Fruit fly (Drosophila melanogaster) whole organism, pupa: Measurements from ENCODE around the gene Cen.

Experiments used
- CG10348 ChIP-seq: fragments of 200-800 bp; sonication (Bioruptor generic); IDR thresholded peaks from 2 replicates; pipeline ENCODE4 v1.3.6; 2022; ENCODE audit warnings: missing biosample characterization, missing genetic modification characterization
- CG12605 ChIP-seq: fragments of 200-800 bp; sonication (Bioruptor generic); IDR thresholded peaks from 2 replicates; pipeline ENCODE4 v1.3.6; 2022; ENCODE audit warnings: missing biosample characterization, missing genetic modification characterization
- CG13204 ChIP-seq: fragments of 200-800 bp; sonication (Bioruptor generic); optimal IDR thresholded peaks from 2 replicates; lab custom pipeline; 2018; ENCODE audit warnings: missing biosample characterization, mild to moderate bottlenecking, missing genetic modification characterization, moderate library complexity
- CG14655 ChIP-seq: fragments of 200-800 bp; sonication (Bioruptor generic); optimal IDR thresholded peaks from 3 replicates; lab custom pipeline; 2017; ENCODE audit warnings: mild to moderate bottlenecking, missing biosample characterization, missing genetic modification reagents, missing genetic modification characterization
- CG15710 ChIP-seq: fragments of 200-800 bp; sonication (Bioruptor generic); optimal IDR thresholded peaks from 2 replicates; lab custom pipeline; 2018; ENCODE audit warnings: missing biosample characterization, mild to moderate bottlenecking, missing genetic modification characterization, moderate library complexity
- CG17806 ChIP-seq: fragments of 200-800 bp; sonication (Bioruptor generic); optimal IDR thresholded peaks from 2 replicates; lab custom pipeline; 2018; ENCODE audit warnings: missing biosample characterization, mild to moderate bottlenecking, missing genetic modification characterization, moderate library complexity
- CG32121 ChIP-seq: fragments of 200-800 bp; sonication (Bioruptor generic); IDR thresholded peaks from 2 replicates; pipeline ENCODE4 v1.3.6; 2022; ENCODE audit warnings: missing biosample characterization, missing genetic modification characterization
- CG34367 ChIP-seq: fragments of 200-800 bp; sonication (Bioruptor generic); optimal IDR thresholded peaks from 2 replicates; lab custom pipeline; 2018; ENCODE audit warnings: missing biosample characterization, mild to moderate bottlenecking, missing genetic modification characterization
- CG4496 ChIP-seq: fragments of 200-800 bp; sonication (Bioruptor generic); IDR thresholded peaks from 3 replicates; pipeline ENCODE4 v1.3.6; 2022; ENCODE audit warnings: missing biosample characterization, missing genetic modification characterization
- CG8159 ChIP-seq: fragments of 200-800 bp; sonication (Bioruptor generic); optimal IDR thresholded peaks from 3 replicates; lab custom pipeline; 2018; ENCODE audit warnings: missing biosample characterization, mild to moderate bottlenecking, missing genetic modification characterization, moderate library complexity
- CG8301 ChIP-seq: fragments of 200-800 bp; sonication (Bioruptor generic); optimal IDR thresholded peaks from 2 replicates; lab custom pipeline; 2018; ENCODE audit warnings: missing biosample characterization, mild to moderate bottlenecking, missing genetic modification characterization
- CG9948 ChIP-seq: fragments of 200-800 bp; sonication (Bioruptor generic); optimal IDR thresholded peaks from 2 replicates; lab custom pipeline; 2018; ENCODE audit warnings: missing biosample characterization, mild to moderate bottlenecking, missing genetic modification characterization, moderate library complexity
- D1 ChIP-seq: fragments of 200-800 bp; sonication (Bioruptor generic); optimal IDR thresholded peaks from 2 replicates; lab custom pipeline; 2018; ENCODE audit warnings: missing biosample characterization, mild to moderate bottlenecking, missing genetic modification characterization, moderate library complexity
- EcR ChIP-seq: fragments of 200-800 bp; sonication (Bioruptor generic); optimal IDR thresholded peaks from 3 replicates; lab custom pipeline; 2019; ENCODE audit warnings: missing biosample characterization, missing genetic modification characterization, mild to moderate bottlenecking, moderate library complexity, missing genetic modification reagents
- Ets98B ChIP-seq: fragments of 200-800 bp; sonication (Bioruptor generic); IDR thresholded peaks from 2 replicates; pipeline ENCODE4 v1.3.6; 2022; ENCODE audit warnings: missing biosample characterization, missing genetic modification characterization
- Pif1A ChIP-seq: fragments of 200-800 bp; sonication (Bioruptor generic); optimal IDR thresholded peaks from 3 replicates; lab custom pipeline; 2016; ENCODE audit warnings: missing biosample characterization, missing genetic modification characterization
- Pif1B ChIP-seq: fragments of 200-800 bp; sonication (Bioruptor generic); optimal IDR thresholded peaks from 3 replicates; lab custom pipeline; 2016; ENCODE audit warnings: missing biosample characterization, missing genetic modification characterization
- Snoo ChIP-seq: fragments of 200-800 bp; sonication (Bioruptor generic); optimal IDR thresholded peaks from 3 replicates; lab custom pipeline; 2017; ENCODE audit warnings: missing biosample characterization, mild to moderate bottlenecking, missing genetic modification characterization, inconsistent platforms
- fd96Ca ChIP-seq: fragments of 200-800 bp; sonication (Bioruptor generic); IDR thresholded peaks from 3 replicates; pipeline ENCODE4 v1.3.6; 2022; ENCODE audit warnings: missing biosample characterization, missing genetic modification characterization
- gl ChIP-seq: fragments of 200-800 bp; sonication (Bioruptor generic); optimal IDR thresholded peaks from 2 replicates; lab custom pipeline; 2018; ENCODE audit warnings: missing biosample characterization, mild to moderate bottlenecking, missing genetic modification characterization
- rn ChIP-seq: fragments of 200-800 bp; sonication (Bioruptor generic); IDR thresholded peaks from 2 replicates; pipeline ENCODE4 v1.3.6; 2022; ENCODE audit warnings: missing biosample characterization, missing genetic modification characterization

Cen gene

DNA sequence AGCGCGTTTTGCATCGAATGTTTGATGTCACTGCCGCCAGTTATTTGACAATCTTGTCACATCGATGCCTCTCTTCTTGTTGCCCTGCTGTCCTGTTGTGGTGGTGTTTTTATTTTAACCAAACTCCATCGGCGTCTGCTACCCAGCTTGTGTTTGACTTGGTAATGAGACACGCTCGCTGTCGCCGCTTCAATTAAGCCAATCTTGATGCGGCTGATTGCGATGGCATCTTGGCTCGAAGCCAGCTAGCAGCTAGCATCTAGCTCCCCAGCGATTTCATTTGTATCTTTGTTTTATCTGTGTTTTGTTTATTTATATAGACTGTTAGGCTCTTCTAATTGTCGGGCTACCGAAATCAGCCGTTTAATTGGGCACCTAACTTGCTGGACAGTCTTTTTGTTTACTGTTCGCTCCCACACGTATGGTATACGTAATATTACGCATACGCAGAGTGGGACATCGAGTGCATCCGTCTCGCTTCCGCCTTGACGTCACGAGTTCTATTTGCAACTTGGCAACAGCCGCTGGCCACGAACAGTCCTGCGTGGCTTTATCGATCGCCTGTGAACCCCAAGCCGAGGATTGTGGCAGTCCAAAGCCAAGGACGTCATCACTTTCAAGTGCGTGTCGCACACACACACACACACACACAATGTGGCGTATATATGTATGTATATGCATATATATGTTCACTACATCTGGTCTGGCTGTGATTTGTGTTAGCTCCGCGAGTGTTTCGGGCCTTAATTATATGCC is 23.0 kb upstream of the Cen start:
- TF ChIP-seq EcR (GFP tag; lab: Kevin White, UChicago) (no peak), D1 (tag; lab: Kevin White, UChicago) (no peak), CG15710 (tag; lab: Kevin White, UChicago) (no peak), CG8301 (tag; lab: Kevin White, UChicago) (no peak), Pif1A (GFP tag; lab: Kevin White, UChicago) (no peak), CG32121 (GFP tag; lab: Robert Waterston, UW) (no peak), gl (tag; lab: Kevin White, UChicago) (no peak), CG8159 (tag; lab: Kevin White, UChicago) (no peak), Snoo (tag; lab: Kevin White, UChicago) (no peak), CG17806 (tag; lab: Kevin White, UChicago) (no peak), CG10348 (GFP tag; lab: Robert Waterston, UW) (no peak), Ets98B (no peak), CG9948 (tag; lab: Kevin White, UChicago) (no peak), CG12605 (GFP tag; lab: Robert Waterston, UW) (no peak)

DNA sequence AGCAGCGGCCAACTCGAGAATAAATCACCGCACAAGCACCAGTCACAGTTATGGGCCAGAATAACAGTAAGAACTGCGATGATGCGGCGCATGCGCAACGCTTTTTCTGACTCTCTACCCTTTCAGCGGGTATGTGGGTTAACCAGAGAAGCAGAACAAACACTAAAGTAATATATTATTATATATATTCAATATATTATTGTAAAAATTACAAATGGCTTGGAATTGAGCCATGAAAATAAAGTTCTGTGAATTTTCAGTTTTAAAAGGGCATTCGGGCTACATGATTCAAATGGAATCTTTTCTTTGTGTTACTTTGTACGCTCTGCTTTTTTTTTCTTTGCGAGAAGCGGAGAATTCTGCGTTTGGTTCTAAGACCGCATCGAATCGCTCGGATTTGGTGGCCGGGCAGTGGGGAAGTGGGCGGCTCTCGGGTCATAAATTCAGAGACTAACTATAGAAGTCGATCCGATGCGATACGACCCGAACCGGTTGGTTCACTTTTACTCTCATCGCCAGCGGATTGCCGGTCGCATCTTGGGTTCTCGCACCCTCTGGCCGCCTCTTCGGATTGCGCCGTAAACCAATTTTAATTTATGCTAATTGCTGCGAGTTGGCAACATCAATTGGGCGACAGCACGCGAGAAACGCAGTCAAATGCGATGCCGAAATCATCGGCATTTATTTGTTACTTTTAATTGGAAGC is 19.0 kb upstream of the Cen start:
- TF ChIP-seq CG10348 (GFP tag; lab: Robert Waterston, UW), result no peak
- peak; percentile 90 for TF ChIP-seq CG14655 (GFP tag; lab: Kevin White, UChicago)
- TF ChIP-seq Pif1B (GFP tag; lab: Kevin White, UChicago), result peak; percentile 61
- TF ChIP-seq CG17806 (tag; lab: Kevin White, UChicago), result peak; percentile 74
- TF ChIP-seq CG4496, result peak; percentile 57; the same call in 2 of the 3 replicates
- peak; percentile 54; the same call in 2 of the 3 replicates for TF ChIP-seq fd96Ca (GFP tag; lab: Robert Waterston, UW)
- TF ChIP-seq CG13204, result peak; percentile 56
- peak; percentile 82 for TF ChIP-seq CG9948 (tag; lab: Kevin White, UChicago)
- TF ChIP-seq CG15710 (tag; lab: Kevin White, UChicago), result peak; percentile 90
- TF ChIP-seq CG34367, result peak; percentile 76
- TF ChIP-seq rn (GFP tag; lab: Robert Waterston, UW), result peak; percentile 23; the same call in 1 of the 2 replicates
- TF ChIP-seq Snoo (tag; lab: Kevin White, UChicago), result peak; percentile 85
- peak; percentile 51 for TF ChIP-seq D1 (tag; lab: Kevin White, UChicago)
- no peak for TF ChIP-seq EcR (GFP tag; lab: Kevin White, UChicago)
- peak; percentile 57 for TF ChIP-seq Pif1A (GFP tag; lab: Kevin White, UChicago)
- TF ChIP-seq Ets98B, result peak; percentile 64
- TF ChIP-seq gl (tag; lab: Kevin White, UChicago), result no peak
- peak; percentile 43; the same call in 1 of the 2 replicates for TF ChIP-seq CG12605 (GFP tag; lab: Robert Waterston, UW)
- peak; percentile 83 for TF ChIP-seq CG8301 (tag; lab: Kevin White, UChicago)
- TF ChIP-seq CG8159 (tag; lab: Kevin White, UChicago), result peak; percentile 78
- no peak for TF ChIP-seq CG32121 (GFP tag; lab: Robert Waterston, UW)

DNA sequence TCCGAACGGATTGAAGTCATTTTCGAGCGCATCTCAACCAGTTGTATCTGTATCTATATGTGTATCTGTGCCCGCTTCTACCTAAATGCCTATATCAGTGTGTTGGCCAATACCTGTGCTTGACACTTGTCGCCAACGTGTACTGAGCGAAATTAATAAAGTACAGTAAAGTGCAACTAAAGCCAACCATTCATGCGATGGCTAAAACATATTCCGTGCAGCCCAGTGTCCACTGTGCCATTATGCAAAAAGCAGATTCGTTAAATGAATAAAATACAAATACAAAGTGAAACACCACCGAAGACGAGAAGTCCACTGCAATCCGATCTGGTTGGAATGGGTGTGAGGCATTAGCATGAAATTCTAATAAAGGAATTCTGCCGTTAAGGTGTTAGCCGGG is 13.4 kb upstream of the Cen start:
- TF ChIP-seq Pif1A (GFP tag; lab: Kevin White, UChicago), result peak; percentile 48
- peak; percentile 2 for TF ChIP-seq CG34367
- peak; percentile 36 for TF ChIP-seq CG8301 (tag; lab: Kevin White, UChicago)
- TF ChIP-seq CG17806 (tag; lab: Kevin White, UChicago), result no peak
- TF ChIP-seq Ets98B, result peak; percentile 40; the same call in 1 of the 2 replicates
- TF ChIP-seq CG9948 (tag; lab: Kevin White, UChicago), result no peak
- TF ChIP-seq Pif1B (GFP tag; lab: Kevin White, UChicago), result peak; percentile 35
- TF ChIP-seq CG14655 (GFP tag; lab: Kevin White, UChicago), result peak; percentile 59
- TF ChIP-seq CG15710 (tag; lab: Kevin White, UChicago), result no peak
- TF ChIP-seq fd96Ca (GFP tag; lab: Robert Waterston, UW), result peak; percentile 39; the same call in 2 of the 3 replicates
- no peak for TF ChIP-seq CG32121 (GFP tag; lab: Robert Waterston, UW)

DNA sequence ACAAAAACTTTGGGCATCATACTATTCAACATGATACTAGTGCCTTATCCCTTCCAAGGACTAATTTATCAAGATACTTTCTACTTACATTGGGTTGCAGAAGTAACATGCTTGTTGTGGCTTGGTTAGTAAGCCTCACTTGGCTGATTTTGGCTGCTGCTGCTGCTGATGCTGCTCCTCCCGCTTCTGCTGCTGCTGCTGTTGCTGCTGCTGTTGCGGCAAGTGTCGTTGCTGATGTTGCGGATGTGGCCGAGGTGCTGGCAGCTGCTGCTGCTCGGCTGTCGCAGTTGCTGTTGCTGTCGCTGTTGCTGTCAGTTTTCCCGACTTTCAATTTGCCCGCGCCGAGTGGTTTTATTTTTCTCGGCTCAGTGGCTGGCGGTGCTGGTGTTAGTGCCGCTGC is 8.4 kb upstream of the Cen start:
- TF ChIP-seq CG4496 (0 out of 3 replicates have a peak, but pooled peaks have one; percentile 18), CG14655 (GFP tag; lab: Kevin White, UChicago) (no peak)

- no peak for TF ChIP-seq CG8301 (tag; lab: Kevin White, UChicago)
- TF ChIP-seq CG15710 (tag; lab: Kevin White, UChicago), result no peak
- no peak for TF ChIP-seq CG8159 (tag; lab: Kevin White, UChicago)
Observed at dm6 chr2L:20688722-20689121, 7.1 kb upstream of the Cen start.
